Fruit fly (Drosophila melanogaster): ENCODE data around the gene Cpr35B.

Gene Cpr35B

dm6 chr2L:14431421-14431820 is 6.4 kb upstream of the Cpr35B start (continued):
- no peak for TF ChIP-seq da (GFP tag; optimal IDR thresholded peaks at IDR 0.05)
- TF ChIP-seq CG2199 (GFP tag; IDR thresholded peaks at IDR 0.05) = 0 out of 3 replicates have a peak, but pooled peaks have one; percentile 49
- peak; percentile 62 for TF ChIP-seq cad (GFP tag; optimal IDR thresholded peaks at IDR 0.05)
- peak in 1 of 2 experiments; percentile 55 for TF ChIP-seq tll (GFP tag; optimal IDR thresholded peaks at IDR 0.05)

dm6 chr2L:14430138-14430815 is 5.3 kb upstream of the Cpr35B start:
- TF ChIP-seq grn (GFP tag; optimal IDR thresholded peaks at IDR 0.05) (peak; percentile 82), stwl (tag; optimal IDR thresholded peaks at IDR 0.05) (no peak), h (optimal IDR thresholded peaks at IDR 0.05) (no peak), NfI (GFP tag; optimal IDR thresholded peaks at IDR 0.05) (no peak), CG6854 (GFP tag; optimal IDR thresholded peaks at IDR 0.05) (no peak), CG14441 (GFP tag; IDR thresholded peaks at IDR 0.05) (no peak), CG11723 (GFP tag; optimal IDR thresholded peaks at IDR 0.05) (no peak), oc (tag; optimal IDR thresholded peaks at IDR 0.05) (peak; percentile 47), CG11560 (tag; IDR thresholded peaks at IDR 0.05) (no peak), CG2202 (tag; optimal IDR thresholded peaks at IDR 0.05) (no peak), Hr3 (GFP tag; optimal IDR thresholded peaks at IDR 0.05) (no peak), twi (tag; optimal IDR thresholded peaks at IDR 0.05) (peak; percentile 24), ind (GFP tag; optimal IDR thresholded peaks at IDR 0.05) (no peak), CG4328 (GFP tag; optimal IDR thresholded peaks at IDR 0.05) (no peak), CG9437 (GFP tag; optimal IDR thresholded peaks at IDR 0.05) (no peak), D (optimal IDR thresholded peaks at IDR 0.05) (peak; percentile 52), D (GFP tag; optimal IDR thresholded peaks at IDR 0.05) (no peak), Nf-YC (tag; optimal IDR thresholded peaks at IDR 0.05) (no peak), zen (tag; optimal IDR thresholded peaks at IDR 0.05) (peak; percentile 53), Aef1 (GFP tag; IDR thresholded peaks at IDR 0.05) (no peak), tap (tag; optimal IDR thresholded peaks at IDR 0.05) (no peak), Sox102F (GFP tag; optimal IDR thresholded peaks at IDR 0.05) (no peak), bsh (GFP tag; optimal IDR thresholded peaks at IDR 0.05) (no peak), CG3847 (GFP tag; IDR thresholded peaks at IDR 0.05) (no peak), CG4820 (GFP tag; optimal IDR thresholded peaks at IDR 0.05) (no peak), CG17912 (GFP tag; optimal IDR thresholded peaks at IDR 0.05) (no peak), tll (GFP tag; optimal IDR thresholded peaks at IDR 0.05) (peak in 1 of 2 experiments; percentile 95), CG7786 (GFP tag; optimal IDR thresholded peaks at IDR 0.05) (no peak), CG12391 (tag; optimal IDR thresholded peaks at IDR 0.05) (no peak), unc-4 (GFP tag; IDR thresholded peaks at IDR 0.05; ENCODE audit: partially characterized antibody) (no peak), CG9215 (GFP tag; IDR thresholded peaks at IDR 0.05) (no peak), CG14050 (GFP tag; IDR thresholded peaks at IDR 0.05) (no peak), CG6791 (GFP tag; IDR thresholded peaks at IDR 0.05; ENCODE audit: partially characterized antibody) (no peak), sr (GFP tag; IDR thresholded peaks at IDR 0.05) (no peak), kni (GFP tag; optimal IDR thresholded peaks at IDR 0.05) (peak; percentile 10), HmgZ (tag; optimal IDR thresholded peaks at IDR 0.05) (no peak), jumu (GFP tag; optimal IDR thresholded peaks at IDR 0.05) (no peak), Optix (GFP tag; IDR thresholded peaks at IDR 0.05) (no peak), CG5245 (GFP tag; optimal IDR thresholded peaks at IDR 0.05) (no peak), al (GFP tag; IDR thresholded peaks at IDR 0.05) (no peak), CG6689 (GFP tag; IDR thresholded peaks at IDR 0.05) (no peak), chif (GFP tag; optimal IDR thresholded peaks at IDR 0.05) (no peak), nmo (GFP tag; optimal IDR thresholded peaks at IDR 0.05) (no peak), Hand (GFP tag; optimal IDR thresholded peaks at IDR 0.05) (no peak), CG4707 (GFP tag; optimal IDR thresholded peaks at IDR 0.05) (no peak), CG3995 (GFP tag; optimal IDR thresholded peaks at IDR 0.05) (no peak)

Data from whole organism, embryonic.